Fruit fly (Drosophila melanogaster) Kc167 (cell line): ENCODE data around the gene Spindly.

Experiments
- h ChIP-seq: fragments of >200 bp; optimal IDR thresholded peaks from 3 replicates; lab custom pipeline; 2018; ENCODE audit warnings: missing external identifiers
- insv ChIP-seq: fragments of >200 bp; optimal IDR thresholded peaks from 3 replicates; lab custom pipeline; 2018; ENCODE audit warnings: missing external identifiers
- psq ChIP-seq: fragments of >200 bp; optimal IDR thresholded peaks from 2 replicates; lab custom pipeline; 2017; ENCODE audit warnings: missing external identifiers

DNA sequence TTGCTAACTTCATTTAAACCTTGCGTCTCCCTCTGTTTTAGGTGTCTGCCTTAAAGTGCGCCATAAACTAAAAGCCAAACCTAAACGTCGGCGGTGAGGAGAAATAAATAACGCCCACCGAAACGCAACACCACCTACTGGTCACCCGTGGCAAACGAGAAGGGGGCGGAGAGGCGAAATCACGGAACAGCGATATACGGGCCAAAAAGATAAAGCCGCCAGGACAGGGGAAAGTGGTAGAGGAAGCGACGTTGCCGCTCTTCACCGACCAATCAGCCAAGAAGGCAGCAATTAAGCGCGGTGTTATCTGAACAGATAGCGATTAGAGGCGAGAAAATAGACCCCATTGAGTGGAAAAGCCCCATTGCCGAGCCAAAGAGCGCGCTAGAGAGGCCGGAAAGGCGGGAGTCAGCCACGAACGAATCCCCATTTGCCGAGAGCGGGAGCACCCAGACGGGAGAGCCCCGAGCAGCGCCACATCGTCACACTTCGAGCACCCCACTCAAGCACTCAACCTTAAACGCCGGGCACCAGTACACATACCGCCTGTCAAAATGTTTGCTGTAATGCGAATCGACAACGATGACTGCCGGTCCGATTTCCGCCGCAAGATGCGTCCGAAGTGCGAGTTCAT lies 15.0 kb upstream of the Spindly start:
- TF ChIP-seq psq (no peak), h (lab: Kevin White, UChicago) (no peak), insv (no peak)
